Fruit fly (Drosophila melanogaster) whole organism, adult: ENCODE data around the gene TkR86C.

Source experiments
- CG5204 ChIP-seq: fragments of 200-800 bp; sonication (Bioruptor generic); optimal IDR thresholded peaks from 2 replicates; lab custom pipeline; 2016; ENCODE audit warnings: missing biosample characterization, missing genetic modification characterization
- cic ChIP-seq: fragments of 200-800 bp; sonication (Bioruptor generic); optimal IDR thresholded peaks from 2 replicates; lab custom pipeline; 2017; ENCODE audit warnings: missing biosample characterization, mild to moderate bottlenecking, missing genetic modification characterization, moderate library complexity
- kay ChIP-seq: fragments of 200-800 bp; sonication (Bioruptor generic); peaks from one replicate; lab custom pipeline; 2016; ENCODE audit warnings: missing biosample characterization, missing genetic modification characterization, borderline replicate concordance
- ovo ChIP-seq: fragments of 200-800 bp; sonication (Bioruptor generic); optimal IDR thresholded peaks from 2 replicates; lab custom pipeline; 2016; ENCODE audit warnings: missing biosample characterization, missing genetic modification characterization
- pad ChIP-seq: fragments of 200-800 bp; sonication (Bioruptor generic); optimal IDR thresholded peaks from 3 replicates; lab custom pipeline; 2017; ENCODE audit warnings: missing biosample characterization, missing genetic modification characterization, mild to moderate bottlenecking, moderate library complexity, missing genetic modification reagents

- TF ChIP-seq kay (GFP tag; lab: Kevin White, UChicago), result no peak
- TF ChIP-seq cic (GFP tag; lab: Kevin White, UChicago), result no peak
- TF ChIP-seq pad, result no peak
- no peak for TF ChIP-seq ovo
- TF ChIP-seq CG5204, result no peak
Measured at dm6 chr3R:10751061-10751460, at the start of gene TkR86C.
